Fruit fly (Drosophila melanogaster) whole organism, adult: ENCODE measurements around the gene ArgRS.

ENCODE experiments used
- CG11617 ChIP-seq: fragments of 200-800 bp; sonication (Bioruptor generic); optimal IDR thresholded peaks from 2 replicates; lab custom pipeline; 2017; ENCODE audit warnings: mild to moderate bottlenecking, missing biosample characterization, missing genetic modification reagents, missing genetic modification characterization
- CG12768 ChIP-seq: fragments of 200-800 bp; sonication (Bioruptor generic); optimal IDR thresholded peaks from 2 replicates; lab custom pipeline; 2017; ENCODE audit warnings: missing biosample characterization, missing genetic modification characterization, mild to moderate bottlenecking, moderate library complexity, missing genetic modification reagents
- CG14711 ChIP-seq: fragments of 200-800 bp; sonication (Bioruptor generic); optimal IDR thresholded peaks from 2 replicates; lab custom pipeline; 2018; ENCODE audit warnings: missing biosample characterization, mild to moderate bottlenecking, missing genetic modification characterization, moderate library complexity
- CG1620 ChIP-seq: fragments of 200-800 bp; sonication (Bioruptor generic); optimal IDR thresholded peaks from 2 replicates; lab custom pipeline; 2016; ENCODE audit warnings: missing biosample characterization, missing genetic modification characterization
- CG33017 ChIP-seq: fragments of 200-800 bp; sonication (Bioruptor generic); optimal IDR thresholded peaks from 2 replicates; lab custom pipeline; 2018; ENCODE audit warnings: missing biosample characterization, mild to moderate bottlenecking, missing genetic modification characterization, moderate library complexity
- CG5204 ChIP-seq: fragments of 200-800 bp; sonication (Bioruptor generic); optimal IDR thresholded peaks from 2 replicates; lab custom pipeline; 2016; ENCODE audit warnings: missing biosample characterization, missing genetic modification characterization
- CG7045 ChIP-seq: fragments of 200-800 bp; sonication (Bioruptor generic); optimal IDR thresholded peaks from 2 replicates; lab custom pipeline; 2017; ENCODE audit warnings: missing biosample characterization, mild to moderate bottlenecking, missing genetic modification characterization
- CG7101 ChIP-seq: fragments of 200-800 bp; sonication (Bioruptor generic); optimal IDR thresholded peaks from 2 replicates; lab custom pipeline; 2018; ENCODE audit warnings: missing biosample characterization, mild to moderate bottlenecking, missing genetic modification characterization, moderate library complexity
- Clk ChIP-seq: fragments of 200-800 bp; sonication (Bioruptor generic); optimal IDR thresholded peaks from 2 replicates; lab custom pipeline; 2017; ENCODE audit warnings: missing biosample characterization, missing genetic modification characterization
- Crg-1 ChIP-seq: fragments of 200-800 bp; sonication (Bioruptor generic); optimal IDR thresholded peaks from 2 replicates; lab custom pipeline; 2016; ENCODE audit warnings: missing biosample characterization, missing genetic modification characterization
- Hr96 ChIP-seq: fragments of 200-800 bp; sonication (Bioruptor generic); optimal IDR thresholded peaks from 2 replicates; lab custom pipeline; 2016; ENCODE audit warnings: missing biosample characterization, missing genetic modification characterization
- Mnt ChIP-seq: fragments of 200-800 bp; sonication (Bioruptor generic); optimal IDR thresholded peaks from 2 replicates; lab custom pipeline; 2016; ENCODE audit warnings: missing biosample characterization, mild to moderate bottlenecking, missing genetic modification characterization
- bab1 ChIP-seq: fragments of 200-800 bp; sonication (Bioruptor generic); optimal IDR thresholded peaks from 3 replicates; lab custom pipeline; 2019; ENCODE audit warnings: missing biosample characterization, mild to moderate bottlenecking, missing genetic modification characterization, moderate library complexity
- cic ChIP-seq: fragments of 200-800 bp; sonication (Bioruptor generic); optimal IDR thresholded peaks from 2 replicates; lab custom pipeline; 2017; ENCODE audit warnings: missing biosample characterization, mild to moderate bottlenecking, missing genetic modification characterization, moderate library complexity
- cnc ChIP-seq, 2 experiments: fragments of >200 bp; optimal IDR thresholded peaks; 2 replicates each; lab custom pipeline; 2017
- kay ChIP-seq: fragments of 200-800 bp; sonication (Bioruptor generic); peaks from one replicate; lab custom pipeline; 2016; ENCODE audit warnings: missing biosample characterization, missing genetic modification characterization, borderline replicate concordance
- ovo ChIP-seq: fragments of 200-800 bp; sonication (Bioruptor generic); optimal IDR thresholded peaks from 2 replicates; lab custom pipeline; 2016; ENCODE audit warnings: missing biosample characterization, missing genetic modification characterization
- pad ChIP-seq: fragments of 200-800 bp; sonication (Bioruptor generic); optimal IDR thresholded peaks from 3 replicates; lab custom pipeline; 2017; ENCODE audit warnings: missing biosample characterization, missing genetic modification characterization, mild to moderate bottlenecking, moderate library complexity, missing genetic modification reagents
- tj ChIP-seq: fragments of 200-800 bp; sonication (Bioruptor generic); optimal IDR thresholded peaks from 3 replicates; lab custom pipeline; 2017; ENCODE audit warnings: missing biosample characterization, mild to moderate bottlenecking, missing genetic modification characterization, moderate library complexity
- toe ChIP-seq: fragments of 200-800 bp; sonication (Bioruptor generic); optimal IDR thresholded peaks from 2 replicates; lab custom pipeline; 2016; ENCODE audit warnings: missing biosample characterization, missing genetic modification characterization

The ArgRS gene

dm6 chrX:15844139-15844538 lies at the start of gene ArgRS, which contains the start of gene CG8578:
Gene ArgRS, minus strand, starts transcription at chrX:15844145.
Gene CG8578, plus strand, starts transcription at chrX:15844476.
- peak; percentile 53 for TF ChIP-seq bab1 (GFP tag; lab: Kevin White, UChicago)
- TF ChIP-seq CG14711 (tag; lab: Kevin White, UChicago), result peak; percentile 22
- peak; percentile 88 for TF ChIP-seq Mnt
- TF ChIP-seq CG7045 (GFP tag; lab: Kevin White, UChicago), result no peak
- TF ChIP-seq tj, result no peak
- TF ChIP-seq cic, result peak; percentile 16
- peak; percentile 79 for TF ChIP-seq toe
- TF ChIP-seq CG5204 (GFP tag; lab: Kevin White, UChicago), result no peak
- TF ChIP-seq Clk (GFP tag; lab: Kevin White, UChicago), result no peak
- no peak for TF ChIP-seq cnc (optimal IDR thresholded peaks at IDR 0.05; lab: Kevin White, UChicago)
- TF ChIP-seq CG7101, result peak; percentile 51
- peak; percentile 70 for TF ChIP-seq CG11617 (GFP tag; lab: Kevin White, UChicago)
- no peak for TF ChIP-seq Hr96
- peak; percentile 50 for TF ChIP-seq pad
- TF ChIP-seq CG12768 (GFP tag; lab: Kevin White, UChicago), result peak; percentile 11
- peak; percentile 73 for TF ChIP-seq CG1620 (GFP tag; lab: Kevin White, UChicago)

- peak; percentile 31 for TF ChIP-seq pad
- peak; percentile 38 for TF ChIP-seq tj
- peak; percentile 64 for TF ChIP-seq CG7101
- TF ChIP-seq CG11617 (GFP tag; lab: Kevin White, UChicago), result peak; percentile 46
- TF ChIP-seq CG33017 (tag; lab: Kevin White, UChicago), result peak; percentile 6
- TF ChIP-seq CG14711 (tag; lab: Kevin White, UChicago), result peak; percentile 22
- peak; percentile 19 for TF ChIP-seq bab1 (GFP tag; lab: Kevin White, UChicago)
- TF ChIP-seq kay (GFP tag; lab: Kevin White, UChicago), result no peak
- peak; percentile 64 for TF ChIP-seq Mnt
- no peak for TF ChIP-seq cnc (optimal IDR thresholded peaks at IDR 0.05; lab: Kevin White, UChicago)
- no peak for TF ChIP-seq ovo (GFP tag; lab: Kevin White, UChicago)
Measured at dm6 chrX:15891606-15892345, 47.8 kb upstream of the ArgRS start, which contains the start of gene shi. Gene shi, plus strand, starts transcription at chrX:15892116.

dm6 chrX:15889780-15890608 lies 46.0 kb upstream of the ArgRS start, which contains the start of the genes MSBP and CG15916:
Gene MSBP, minus strand, starts transcription at chrX:15890109.
Gene CG15916, plus strand, starts transcription at chrX:15890589.
- peak; percentile 3 for TF ChIP-seq CG14711 (tag; lab: Kevin White, UChicago)
- TF ChIP-seq CG1620 (GFP tag; lab: Kevin White, UChicago), result peak; percentile 31
- TF ChIP-seq tj, result peak; percentile 22
- TF ChIP-seq toe, result peak; percentile 27
- TF ChIP-seq cic, result no peak
- TF ChIP-seq bab1 (GFP tag; lab: Kevin White, UChicago), result no peak
- peak; percentile 16 for TF ChIP-seq CG11617 (GFP tag; lab: Kevin White, UChicago)
- TF ChIP-seq Mnt, result peak; percentile 14
- peak; percentile 56 for TF ChIP-seq ovo (GFP tag; lab: Kevin White, UChicago)
- peak; percentile 13 for TF ChIP-seq CG7101
- no peak for TF ChIP-seq cnc (optimal IDR thresholded peaks at IDR 0.05; lab: Kevin White, UChicago)

- no peak for TF ChIP-seq Mnt
- no peak for TF ChIP-seq kay (GFP tag; lab: Kevin White, UChicago)
- TF ChIP-seq Hr96, result no peak
- no peak for TF ChIP-seq Crg-1
- TF ChIP-seq CG5204 (GFP tag; lab: Kevin White, UChicago), result no peak
- TF ChIP-seq cnc (optimal IDR thresholded peaks at IDR 0.05; lab: Kevin White, UChicago), result no peak
- no peak for TF ChIP-seq tj
- no peak for TF ChIP-seq CG11617 (GFP tag; lab: Kevin White, UChicago)
- no peak for TF ChIP-seq cic
- no peak for TF ChIP-seq toe
- no peak for TF ChIP-seq CG12768 (GFP tag; lab: Kevin White, UChicago)
- TF ChIP-seq CG7045 (GFP tag; lab: Kevin White, UChicago), result no peak
- TF ChIP-seq pad, result no peak
- no peak for TF ChIP-seq CG33017 (tag; lab: Kevin White, UChicago)
- TF ChIP-seq Clk (GFP tag; lab: Kevin White, UChicago), result no peak
- TF ChIP-seq bab1 (GFP tag; lab: Kevin White, UChicago), result no peak
- TF ChIP-seq ovo (GFP tag; lab: Kevin White, UChicago), result no peak
- TF ChIP-seq CG7101, result no peak
- no peak for TF ChIP-seq CG1620 (GFP tag; lab: Kevin White, UChicago)
Measured at dm6 chrX:15888763-15889162, 44.8 kb upstream of the ArgRS start.

- TF ChIP-seq kay (GFP tag; lab: Kevin White, UChicago), result peak; percentile 26
- TF ChIP-seq bab1 (GFP tag; lab: Kevin White, UChicago), result no peak
Measured at dm6 chrX:15887247-15887616, 43.3 kb upstream of the ArgRS start, which contains the start of gene tay. Gene tay, minus strand, starts transcription at chrX:15887311.
